Fruit fly (Drosophila melanogaster): ENCODE data around the gene CG42238.

CG42238 gene

DNA sequence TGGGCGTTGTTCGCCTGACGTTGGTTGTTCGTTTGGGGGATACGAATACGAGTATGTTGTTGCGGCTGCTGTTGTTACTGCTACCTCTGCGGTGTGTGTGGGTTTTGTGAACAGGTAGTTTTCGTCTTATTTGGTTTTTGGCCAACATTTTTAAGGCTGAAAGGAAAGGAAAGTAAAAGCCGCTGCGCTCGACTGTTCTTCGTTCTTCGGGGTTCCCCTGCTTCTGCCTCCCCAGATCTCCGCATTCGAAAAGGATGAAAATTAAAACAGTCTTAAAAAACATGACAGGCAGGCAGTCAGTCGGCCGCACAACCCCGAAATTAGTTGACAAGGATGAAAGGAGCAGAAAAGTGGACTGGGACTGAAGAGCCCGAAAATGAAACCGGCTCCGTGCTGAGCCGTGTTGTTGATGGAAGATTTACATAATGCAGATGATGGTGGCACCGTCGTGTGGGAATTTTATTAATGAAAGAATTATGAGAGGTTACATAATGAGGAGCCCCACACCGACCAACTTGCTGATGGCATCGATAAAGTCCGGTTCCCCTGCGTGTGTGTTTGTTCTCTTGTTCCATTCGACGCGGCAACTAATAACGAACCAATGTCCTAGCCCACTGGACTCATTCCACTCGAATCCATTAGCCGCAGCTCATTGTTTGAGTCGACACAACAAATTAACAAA, 27.8 kb downstream of the CG42238 start (continued):
- no peak for TF ChIP-seq CG18619 (GFP tag; optimal IDR thresholded peaks at IDR 0.05)
- no peak for TF ChIP-seq YL-1 (GFP tag; optimal IDR thresholded peaks at IDR 0.05)
- TF ChIP-seq CG7987 (GFP tag; optimal IDR thresholded peaks at IDR 0.05): no peak
- TF ChIP-seq so (GFP tag; IDR thresholded peaks at IDR 0.05): no peak
- TF ChIP-seq btn (GFP tag; optimal IDR thresholded peaks at IDR 0.05): no peak
- TF ChIP-seq ttk (GFP tag; IDR thresholded peaks at IDR 0.05): no peak
- TF ChIP-seq CG7963 (GFP tag; IDR thresholded peaks at IDR 0.05; ENCODE audit: partially characterized antibody): no peak
- no peak for TF ChIP-seq HmgZ (tag; optimal IDR thresholded peaks at IDR 0.05)
- TF ChIP-seq bcd (GFP tag; optimal IDR thresholded peaks at IDR 0.05): no peak
- no peak for TF ChIP-seq Bdp1 (GFP tag; optimal IDR thresholded peaks at IDR 0.05)
- no peak for TF ChIP-seq CG9797 (GFP tag; optimal IDR thresholded peaks at IDR 0.05)
- TF ChIP-seq Awh (GFP tag; IDR thresholded peaks at IDR 0.05): peak; percentile 60
- no peak for TF ChIP-seq NfI (GFP tag; optimal IDR thresholded peaks at IDR 0.05)
- peak; percentile 60; the same call in 1 of the 2 replicates for TF ChIP-seq vvl (GFP tag; IDR thresholded peaks at IDR 0.05)
- no peak for TF ChIP-seq NC2β (GFP tag; optimal IDR thresholded peaks at IDR 0.05)
- TF ChIP-seq Stat92E (GFP tag; optimal IDR thresholded peaks at IDR 0.05): peak in 1 of 3 experiments; percentile 73
- no peak for TF ChIP-seq CG17612 (GFP tag; IDR thresholded peaks at IDR 0.05)
- no peak for TF ChIP-seq Gug (GFP tag; IDR thresholded peaks at IDR 0.05)
- TF ChIP-seq Bteb2 (GFP tag; optimal IDR thresholded peaks at IDR 0.05): no peak
- no peak for TF ChIP-seq vfl (GFP tag; optimal IDR thresholded peaks at IDR 0.05)
- no peak for TF ChIP-seq CG14860 (GFP tag; IDR thresholded peaks at IDR 0.05; ENCODE audit: partially characterized antibody)
- TF ChIP-seq Adf1 (GFP tag; IDR thresholded peaks at IDR 0.05): no peak
- no peak for TF ChIP-seq Mad (GFP tag; optimal IDR thresholded peaks at IDR 0.05)
- peak; percentile 44 for TF ChIP-seq abd-A (tag; optimal IDR thresholded peaks at IDR 0.05)
- TF ChIP-seq Asciz (GFP tag; optimal IDR thresholded peaks at IDR 0.05): no peak
- TF ChIP-seq unc-4 (GFP tag; IDR thresholded peaks at IDR 0.05; ENCODE audit: partially characterized antibody): no peak
- TF ChIP-seq CG11398 (GFP tag; optimal IDR thresholded peaks at IDR 0.05): no peak
- no peak for TF ChIP-seq dan (GFP tag; IDR thresholded peaks at IDR 0.05)
- TF ChIP-seq Med (GFP tag): peak; percentile 27
- no peak for TF ChIP-seq bab2 (GFP tag; optimal IDR thresholded peaks at IDR 0.05)
- TF ChIP-seq Ssrp (tag; optimal IDR thresholded peaks at IDR 0.05): no peak
- TF ChIP-seq CG4617 (GFP tag; optimal IDR thresholded peaks at IDR 0.05; ENCODE audit: borderline replicate concordance): no peak
- TF ChIP-seq CG9727 (GFP tag; optimal IDR thresholded peaks at IDR 0.05): no peak
- TF ChIP-seq CG7745 (tag; optimal IDR thresholded peaks at IDR 0.05): no peak
- no peak for TF ChIP-seq shn (GFP tag; optimal IDR thresholded peaks at IDR 0.05)
- no peak for TF ChIP-seq B-H2 (GFP tag; optimal IDR thresholded peaks at IDR 0.05)
- no peak for TF ChIP-seq fu2 (GFP tag; optimal IDR thresholded peaks at IDR 0.05)
- no peak for TF ChIP-seq tna (GFP tag; IDR thresholded peaks at IDR 0.05; ENCODE audit: partially characterized antibody)

DNA sequence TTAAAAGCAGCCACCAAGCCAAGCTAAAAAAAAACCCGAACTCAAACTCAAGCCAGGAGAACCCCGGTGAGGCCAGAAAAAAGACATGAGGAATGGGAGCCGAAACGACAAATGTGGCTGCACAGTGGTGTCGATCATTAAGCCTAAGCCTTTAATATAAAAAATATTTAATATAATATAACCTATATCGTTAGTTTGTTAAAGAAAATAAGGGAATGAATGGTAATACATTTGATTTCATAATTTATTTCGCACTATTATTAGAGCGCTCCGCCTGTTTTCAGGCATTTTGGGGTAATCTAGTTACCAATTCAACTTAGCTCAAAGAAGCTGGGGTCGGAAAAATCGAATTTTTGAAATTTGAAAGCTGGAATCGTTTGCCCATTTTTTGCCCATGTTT, 31.9 kb downstream of the CG42238 start:
- no peak for TF ChIP-seq CG7372 (GFP tag; IDR thresholded peaks at IDR 0.05)
- no peak for TF ChIP-seq CG1024 (GFP tag; IDR thresholded peaks at IDR 0.05)
- no peak for TF ChIP-seq lbe (GFP tag; optimal IDR thresholded peaks at IDR 0.05)
- TF ChIP-seq kni (GFP tag; optimal IDR thresholded peaks at IDR 0.05): no peak
- no peak for TF ChIP-seq CkIIα-i1 (GFP tag; IDR thresholded peaks at IDR 0.05)
- TF ChIP-seq CG6254 (GFP tag; optimal IDR thresholded peaks at IDR 0.05): no peak
- TF ChIP-seq CG11085 (GFP tag; IDR thresholded peaks at IDR 0.05): no peak
- no peak for TF ChIP-seq CG11504 (tag; optimal IDR thresholded peaks at IDR 0.05)
- no peak for TF ChIP-seq pnt (GFP tag; optimal IDR thresholded peaks at IDR 0.05)
- TF ChIP-seq Lhr (GFP tag; optimal IDR thresholded peaks at IDR 0.05): no peak
- TF ChIP-seq Oaz (GFP tag; IDR thresholded peaks at IDR 0.05): no peak
- no peak for TF ChIP-seq CG12744 (GFP tag; optimal IDR thresholded peaks at IDR 0.05)
- no peak for TF ChIP-seq CG16815 (GFP tag; optimal IDR thresholded peaks at IDR 0.05)
- no peak for TF ChIP-seq crc (GFP tag; optimal IDR thresholded peaks at IDR 0.05)
- no peak for TF ChIP-seq CG2875 (GFP tag; optimal IDR thresholded peaks at IDR 0.05)
